Worm (Caenorhabditis elegans): ENCODE data around the gene K07E8.7.

DNA sequence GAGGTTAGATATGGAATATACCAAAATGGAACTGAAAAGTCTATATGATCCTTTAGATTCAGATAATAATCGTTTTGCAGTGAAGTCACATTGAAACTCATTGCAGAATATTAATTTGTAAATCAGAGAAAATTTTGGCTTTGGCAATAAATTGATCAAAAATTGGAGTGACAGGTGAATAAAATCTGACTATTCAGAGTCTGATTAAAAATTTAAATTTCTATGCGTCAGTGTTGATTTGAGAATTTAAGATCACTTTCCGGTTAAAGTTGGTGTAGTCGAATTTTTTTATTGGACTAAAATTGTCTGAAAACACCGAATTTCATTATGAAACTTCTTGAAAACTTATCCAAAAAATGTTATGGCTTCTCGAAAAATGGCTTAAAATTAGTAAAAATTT lies 11.5 kb upstream of the K07E8.7 start, which contains the start of gene sri-45:
- TF ChIP-seq nhr-11 (tag; optimal IDR thresholded peaks at IDR 0.05) (no peak), skn-1 (tag; optimal IDR thresholded peaks at IDR 0.05) (no peak), ZK546.5 (tag; optimal IDR thresholded peaks at IDR 0.05) (no peak), nhr-25 (tag; optimal IDR thresholded peaks at IDR 0.05) (no peak), R02D3.7 (tag; optimal IDR thresholded peaks at IDR 0.05) (no peak), egl-27 (tag; optimal IDR thresholded peaks at IDR 0.05) (no peak), blmp-1 (tag; optimal IDR thresholded peaks at IDR 0.05; ENCODE audit: insufficient read depth) (no peak)

Measured in whole organism, L2 larva.